Worm (Caenorhabditis elegans) whole organism, L1 larva: Measurements from ENCODE around the gene srbc-32.

Source experiments
- C04F5.9 ChIP-seq: sonication (generic microtip); optimal IDR thresholded peaks from 2 replicates; lab custom pipeline; 2016; ENCODE audit warnings: missing genetic modification characterization, missing compliant biosample characterization
- C16A3.4 ChIP-seq: fragments of 150-350 bp; optimal IDR thresholded peaks from 2 replicates; lab custom pipeline; 2014; ENCODE audit warnings: missing biosample characterization, missing genetic modification characterization
- C34B4.2 ChIP-seq: sonication (generic microtip); optimal IDR thresholded peaks from 2 replicates; lab custom pipeline; 2017; ENCODE audit warnings: mild to moderate bottlenecking, missing genetic modification characterization, missing compliant biosample characterization
- aha-1 ChIP-seq: fragments of 150-350 bp; optimal IDR thresholded peaks from 2 replicates; lab custom pipeline; 2014; ENCODE audit warnings: missing biosample characterization, missing genetic modification characterization
- alr-1 ChIP-seq: fragments of 200-800 bp; sonication (Bioruptor generic); optimal IDR thresholded peaks from 2 replicates; lab custom pipeline; 2018; ENCODE audit warnings: borderline replicate concordance, mild to moderate bottlenecking, missing genetic modification characterization, missing compliant biosample characterization
- ceh-8 ChIP-seq: fragments of 200-800 bp; sonication (Bioruptor generic); optimal IDR thresholded peaks from 2 replicates; lab custom pipeline; 2018; ENCODE audit warnings: mild to moderate bottlenecking, missing genetic modification characterization, moderate library complexity, missing compliant biosample characterization
- dpl-1 ChIP-seq, 3 experiments: fragments of 150-350 bp in 2 of 3; sonication (generic microtip) in 1 of 3; optimal IDR thresholded peaks; 2 replicates each; lab custom pipeline; 2014 to 2017; ENCODE audit warnings: missing biosample characterization in 3 of 3, missing genetic modification characterization in 3 of 3, missing genetic modification reagents in 3 of 3
- efl-1 ChIP-seq, 4 experiments: fragments of 150-350 bp; optimal IDR thresholded peaks in 3 of 4; peaks in 1 of 4; 1 replicate in 1 of 4; 2 replicates in 3 of 4; lab custom pipeline; 2014; ENCODE audit warnings: missing biosample characterization in 2 of 4, missing genetic modification characterization in 2 of 4, missing genetic modification reagents in 2 of 4
- egl-13 ChIP-seq: sonication (generic microtip); optimal IDR thresholded peaks from 2 replicates; lab custom pipeline; 2016; ENCODE audit warnings: missing genotype, missing genetic modification reagents, missing genetic modification characterization, missing compliant biosample characterization
- elt-2 ChIP-seq: sonication (generic microtip); optimal IDR thresholded peaks from 2 replicates; lab custom pipeline; 2016; ENCODE audit warnings: missing genetic modification characterization, mild to moderate bottlenecking, inconsistent platforms, missing compliant biosample characterization, missing genetic modification reagents
- elt-3 ChIP-seq, 6 experiments: fragments of 150-350 bp in 1 of 6; sonication (generic microtip); optimal IDR thresholded peaks; 2 replicates each; lab custom pipeline; 2017 to 2018; ENCODE audit warnings: missing biosample characterization in 6 of 6, missing genetic modification characterization in 6 of 6, inconsistent platforms in 1 of 6
- ets-5 ChIP-seq: fragments of 200-800 bp; sonication (Bioruptor generic); IDR thresholded peaks from 2 replicates; pipeline ENCODE4 v1.3.6; 2022; ENCODE audit warnings: missing genetic modification characterization, missing compliant biosample characterization
- fkh-10 ChIP-seq: sonication (generic microtip); optimal IDR thresholded peaks from 2 replicates; lab custom pipeline; 2017; ENCODE audit warnings: missing biosample characterization, missing genetic modification reagents, missing genetic modification characterization
- fkh-4 ChIP-seq: sonication (generic microtip); optimal IDR thresholded peaks from 2 replicates; lab custom pipeline; 2016; ENCODE audit warnings: missing compliant biosample characterization, missing genetic modification characterization, borderline replicate concordance
- fkh-8 ChIP-seq: sonication (generic microtip); optimal IDR thresholded peaks from 2 replicates; lab custom pipeline; 2016; ENCODE audit warnings: mild to moderate bottlenecking, missing genetic modification characterization, missing compliant biosample characterization
- grh-1 ChIP-seq: fragments of 200-800 bp; sonication (Bioruptor generic); IDR thresholded peaks from 2 replicates; pipeline ENCODE4 v1.3.6; 2022; ENCODE audit warnings: missing genetic modification reagents, missing genetic modification characterization, missing compliant biosample characterization
- hlh-17 ChIP-seq: fragments of 200-800 bp; sonication (Bioruptor generic); optimal IDR thresholded peaks from 2 replicates; lab custom pipeline; 2018; ENCODE audit warnings: missing genetic modification characterization, mild to moderate bottlenecking, missing compliant biosample characterization, moderate library complexity, borderline replicate concordance
- irx-1 ChIP-seq: sonication (generic microtip); optimal IDR thresholded peaks from 2 replicates; lab custom pipeline; 2016; ENCODE audit warnings: missing genetic modification characterization, missing compliant biosample characterization
- isw-1 ChIP-seq: fragments of 200-800 bp; sonication (Bioruptor generic); IDR thresholded peaks from 2 replicates; pipeline ENCODE4 v1.3.6; 2022; ENCODE audit warnings: missing genetic modification characterization, missing compliant biosample characterization
- jun-1 ChIP-seq: fragments of 150-350 bp; optimal IDR thresholded peaks from 2 replicates; lab custom pipeline; 2014; ENCODE audit warnings: missing biosample characterization, missing genetic modification reagents, missing genetic modification characterization
- lin-13 ChIP-seq: fragments of 150-350 bp; optimal IDR thresholded peaks from 2 replicates; lab custom pipeline; 2014; ENCODE audit warnings: missing biosample characterization, missing genetic modification reagents, missing genetic modification characterization
- lin-15B ChIP-seq: fragments of 150-350 bp; sonication (generic microtip); optimal IDR thresholded peaks from 3 replicates; lab custom pipeline; 2014; ENCODE audit warnings: missing biosample characterization, missing genetic modification characterization
- lin-39 ChIP-seq: fragments of 150-350 bp; optimal IDR thresholded peaks from 2 replicates; lab custom pipeline; 2014; ENCODE audit warnings: missing biosample characterization, missing genetic modification reagents, missing genetic modification characterization
- mab-9 ChIP-seq: fragments of 200-800 bp; sonication (Bioruptor generic); IDR thresholded peaks from 2 replicates; pipeline ENCODE4 v1.3.6; 2022; ENCODE audit warnings: missing genetic modification reagents, missing genetic modification characterization, missing compliant biosample characterization
- mef-2 ChIP-seq: fragments of 150-350 bp; optimal IDR thresholded peaks from 2 replicates; lab custom pipeline; 2014; ENCODE audit warnings: missing biosample characterization, missing genetic modification characterization
- nhr-28 ChIP-seq: fragments of 150-350 bp; optimal IDR thresholded peaks from 2 replicates; lab custom pipeline; 2014; ENCODE audit warnings: missing biosample characterization, missing genetic modification characterization
- nhr-47 ChIP-seq: sonication (generic microtip); optimal IDR thresholded peaks from 2 replicates; lab custom pipeline; 2016; ENCODE audit warnings: mild to moderate bottlenecking, missing genetic modification characterization, moderate library complexity, missing compliant biosample characterization
- nhr-77 ChIP-seq: fragments of 150-350 bp; optimal IDR thresholded peaks from 2 replicates; lab custom pipeline; 2014; ENCODE audit warnings: missing biosample characterization, missing genetic modification characterization
- nhr-84 ChIP-seq: sonication (generic microtip); optimal IDR thresholded peaks from 2 replicates; lab custom pipeline; 2017; ENCODE audit warnings: missing biosample characterization, missing genetic modification characterization
- nhr-90 ChIP-seq: sonication (generic microtip); optimal IDR thresholded peaks from 2 replicates; lab custom pipeline; 2016; ENCODE audit warnings: mild to moderate bottlenecking, missing genetic modification characterization, missing compliant biosample characterization; ENCODE audit not compliant: poor library complexity
- pqm-1 ChIP-seq: sonication (generic microtip); optimal IDR thresholded peaks from 3 replicates; lab custom pipeline; 2017; ENCODE audit warnings: missing biosample characterization, missing genetic modification characterization
- unc-30 ChIP-seq: sonication (generic microtip); optimal IDR thresholded peaks from 2 replicates; lab custom pipeline; 2017; ENCODE audit warnings: missing biosample characterization, missing genetic modification characterization
- unc-86 ChIP-seq: sonication (generic microtip); optimal IDR thresholded peaks from 2 replicates; lab custom pipeline; 2016; ENCODE audit warnings: missing genetic modification characterization, missing compliant biosample characterization
- unc-98 ChIP-seq: fragments of 200-800 bp; sonication (Bioruptor generic); IDR thresholded peaks from 2 replicates; pipeline ENCODE4 v1.3.6; 2022; ENCODE audit warnings: missing genetic modification characterization, missing compliant biosample characterization
- vab-15 ChIP-seq: sonication (generic microtip); optimal IDR thresholded peaks from 2 replicates; lab custom pipeline; 2017; ENCODE audit warnings: missing genotype, mild to moderate bottlenecking, missing genetic modification characterization, missing compliant biosample characterization
- ztf-11 ChIP-seq, 2 experiments: sonication (generic microtip); optimal IDR thresholded peaks; 2 replicates each; lab custom pipeline; 2016 to 2017; ENCODE audit warnings: missing genetic modification characterization in 2 of 2, missing biosample characterization in 1 of 2, missing compliant biosample characterization in 1 of 2

Gene srbc-32

ce11 chrV:3496880-3497279 lies 10.1 kb upstream of the srbc-32 start, which contains the start of gene C07G3.15 (continued):
- TF ChIP-seq jun-1 (tag; lab: Kevin White, UChicago), result no peak
- TF ChIP-seq, all 84 proteins: peak for 0

ce11 chrV:3490435-3490834 lies 3.7 kb upstream of the srbc-32 start, which contains the start of gene srbc-36:
Gene srbc-36 (minus strand): TSS chrV:3490535.
- TF ChIP-seq hlh-17 (GFP tag; lab: Kevin White, UChicago), result no peak
- TF ChIP-seq efl-1 (optimal IDR thresholded peaks at IDR 0.05; lab: Kevin White, UChicago), result no peak
- no peak for TF ChIP-seq efl-1 (GFP tag; optimal IDR thresholded peaks at IDR 0.05 in 1 of 2; lab: Kevin White, UChicago)

- TF ChIP-seq fkh-4 (tag; lab: Kevin White, UChicago) (no peak), fkh-8 (peak; percentile 16), C16A3.4 (tag; lab: Kevin White, UChicago) (no peak), mab-9 (GFP tag; lab: Robert Waterston, UW) (no peak), C34B4.2 (no peak), unc-30 (tag; lab: Kevin White, UChicago) (no peak)
Observed at ce11 chrV:3484702-3485101, 2.1 kb downstream of the srbc-32 start, which contains the start of gene srbc-33. Gene srbc-33 (minus strand): TSS chrV:3484802.

ce11 chrV:3482550-3483002 lies 4.2 kb downstream of the srbc-32 start, which contains the start of gene lys-7:
Gene lys-7 (minus strand): TSS chrV:3482600.
- TF ChIP-seq pqm-1 (tag; lab: Kevin White, UChicago), result no peak
- TF ChIP-seq elt-2, result peak; percentile 76
- TF ChIP-seq C34B4.2, result no peak
- no peak for TF ChIP-seq ceh-8 (GFP tag; lab: Kevin White, UChicago)
- TF ChIP-seq, all 84 proteins: peak for 1

ce11 chrV:3480346-3480745 lies 6.4 kb downstream of the srbc-32 start, which contains the start of gene srbc-30:
Gene srbc-30 (minus strand): TSS chrV:3480446.
- TF ChIP-seq irx-1 (tag; lab: Kevin White, UChicago) (no peak), efl-1 (optimal IDR thresholded peaks at IDR 0.05; lab: Kevin White, UChicago) (no peak), efl-1 (GFP tag; optimal IDR thresholded peaks at IDR 0.05 in 1 of 2; lab: Kevin White, UChicago) (peak in 1 of 2 experiments; percentile 9)
- TF ChIP-seq, all 84 proteins: peak for 1

ce11 chrV:3477496-3477895 lies 9.3 kb downstream of the srbc-32 start, which contains the start of gene srbc-31:
Gene srbc-31 (minus strand): TSS chrV:3477596.
- TF ChIP-seq ztf-11 (tag; optimal IDR thresholded peaks at IDR 0.05; lab: Kevin White, UChicago) (no peak), egl-13 (no peak), nhr-84 (no peak), nhr-47 (no peak), ets-5 (no peak), fkh-10 (GFP tag; lab: Kevin White, UChicago) (no peak), efl-1 (optimal IDR thresholded peaks at IDR 0.05; lab: Kevin White, UChicago) (no peak), efl-1 (GFP tag; optimal IDR thresholded peaks at IDR 0.05 in 1 of 2; lab: Kevin White, UChicago) (peak in 1 of 2 experiments; percentile 68)

- TF ChIP-seq isw-1 (GFP tag; lab: Robert Waterston, UW) (no peak), aha-1 (tag; lab: Kevin White, UChicago) (no peak), irx-1 (tag; lab: Kevin White, UChicago) (no peak)
Observed at ce11 chrV:3476228-3476627, 10.5 kb downstream of the srbc-32 start.

ce11 chrV:3475021-3475420 lies 11.7 kb downstream of the srbc-32 start, which contains the start of gene oac-2:
Gene oac-2 (minus strand): TSS chrV:3475121.
- TF ChIP-seq alr-1 (no peak), nhr-47 (no peak), unc-98 (GFP tag; lab: Robert Waterston, UW) (no peak), mef-2 (no peak), elt-3 (tag; optimal IDR thresholded peaks at IDR 0.05; lab: Kevin White, UChicago) (no peak), vab-15 (tag; lab: Kevin White, UChicago) (no peak), grh-1 (GFP tag; lab: Robert Waterston, UW) (no peak), dpl-1 (GFP tag; optimal IDR thresholded peaks at IDR 0.05; lab: Kevin White, UChicago) (no peak), nhr-84 (no peak), unc-86 (tag; lab: Kevin White, UChicago) (no peak), aha-1 (tag; lab: Kevin White, UChicago) (no peak), lin-13 (GFP tag; lab: Kevin White, UChicago) (no peak), lin-15B (tag; lab: Kevin White, UChicago) (no peak), nhr-28 (tag; lab: Kevin White, UChicago) (no peak), nhr-77 (no peak), nhr-90 (tag; lab: Kevin White, UChicago) (no peak), C04F5.9 (tag; lab: Kevin White, UChicago) (no peak), lin-39 (tag; lab: Kevin White, UChicago) (no peak)
